Worm (Caenorhabditis elegans) whole organism, young adult: ENCODE measurements around the gene npr-13.

Source experiments
- B0035.1 ChIP-seq: sonication (generic microtip); optimal IDR thresholded peaks from 2 replicates; lab custom pipeline; 2016; ENCODE audit warnings: missing genetic modification characterization, mild to moderate bottlenecking, missing compliant biosample characterization, missing genotype, missing genetic modification reagents
- B0336.3 ChIP-seq: fragments of 200-800 bp; sonication (Bioruptor generic); IDR thresholded peaks from 2 replicates; pipeline ENCODE4 v1.3.6; 2022; ENCODE audit warnings: missing genetic modification characterization, missing compliant biosample characterization
- C06A6.2 ChIP-seq: fragments of 200-800 bp; sonication (Bioruptor generic); conservative IDR thresholded peaks from 2 replicates; pipeline ENCODE4 v1.3.6; 2022; ENCODE audit warnings: missing genetic modification characterization, missing compliant biosample characterization
- F23B12.7 ChIP-seq: sonication (generic microtip); optimal IDR thresholded peaks from 2 replicates; lab custom pipeline; 2017; ENCODE audit warnings: missing genetic modification characterization, mild to moderate bottlenecking, missing compliant biosample characterization, antibody characterized with exemption, moderate library complexity; ENCODE audit not compliant: insufficient read depth
- F37B4.10 ChIP-seq: fragments of 200-800 bp; sonication (Bioruptor generic); IDR thresholded peaks from 2 replicates; pipeline ENCODE4 v1.3.6; 2022; ENCODE audit warnings: missing genetic modification characterization, missing compliant biosample characterization
- F39B2.1 ChIP-seq: fragments of 200-800 bp; sonication (Bioruptor generic); IDR thresholded peaks from 2 replicates; pipeline ENCODE4 v1.3.6; 2022; ENCODE audit warnings: missing genetic modification reagents, missing genetic modification characterization, missing compliant biosample characterization
- F52B5.7 ChIP-seq: sonication (generic microtip); optimal IDR thresholded peaks from 2 replicates; lab custom pipeline; 2016; ENCODE audit warnings: mild to moderate bottlenecking, missing genetic modification characterization, missing compliant biosample characterization
- K11D2.4 ChIP-seq: fragments of 200-800 bp; sonication (Bioruptor generic); IDR thresholded peaks from 2 replicates; pipeline ENCODE4 v1.3.6; 2022; ENCODE audit warnings: missing genetic modification reagents, missing genetic modification characterization, missing compliant biosample characterization
- K12H6.12 ChIP-seq: fragments of 200-800 bp; sonication (Bioruptor generic); optimal IDR thresholded peaks from 2 replicates; lab custom pipeline; 2018; ENCODE audit warnings: mild to moderate bottlenecking, missing genetic modification characterization, missing compliant biosample characterization
- Y95B8A.8 ChIP-seq: fragments of 200-800 bp; sonication (Bioruptor generic); IDR thresholded peaks from 2 replicates; pipeline ENCODE4 v1.3.6; 2022; ENCODE audit warnings: missing genetic modification reagents, missing genetic modification characterization, missing compliant biosample characterization
- ZK185.1 ChIP-seq: sonication (generic microtip); optimal IDR thresholded peaks from 2 replicates; lab custom pipeline; 2016; ENCODE audit warnings: mild to moderate bottlenecking, missing genetic modification characterization, missing compliant biosample characterization; ENCODE audit not compliant: poor library complexity, severe bottlenecking
- atf-7 ChIP-seq: sonication (generic microtip); optimal IDR thresholded peaks from 2 replicates; lab custom pipeline; 2017; ENCODE audit warnings: mild to moderate bottlenecking, missing genetic modification characterization, missing compliant biosample characterization
- athp-1 ChIP-seq: sonication (generic microtip); optimal IDR thresholded peaks from 2 replicates; lab custom pipeline; 2017; ENCODE audit warnings: mild to moderate bottlenecking, missing genetic modification characterization, missing compliant biosample characterization
- cebp-1 ChIP-seq, 2 experiments: fragments of 200-800 bp in 1 of 2; sonication (Bioruptor generic) in 1 of 2; sonication (generic microtip) in 1 of 2; IDR thresholded peaks in 1 of 2; optimal IDR thresholded peaks in 1 of 2; 2 replicates each; pipeline versions ENCODE4 v1.3.6 to Lab custom; 2017 to 2022; ENCODE audit warnings: missing compliant biosample characterization in 2 of 2, missing genetic modification characterization in 2 of 2, mild to moderate bottlenecking in 1 of 2, missing genetic modification reagents in 1 of 2, moderate library complexity in 1 of 2
- chd-7 ChIP-seq: sonication (generic microtip); optimal IDR thresholded peaks from 2 replicates; lab custom pipeline; 2016; ENCODE audit warnings: mild to moderate bottlenecking, missing genetic modification characterization, moderate library complexity, missing compliant biosample characterization
- die-1 ChIP-seq: sonication (generic microtip); optimal IDR thresholded peaks from 2 replicates; lab custom pipeline; 2016; ENCODE audit warnings: missing genotype, mild to moderate bottlenecking, missing genetic modification characterization, missing compliant biosample characterization
- dox-1 ChIP-seq: fragments of 200-800 bp; sonication (Bioruptor generic); IDR thresholded peaks from 2 replicates; pipeline ENCODE4 v1.3.6; 2022; ENCODE audit warnings: missing genetic modification reagents, missing genetic modification characterization, missing compliant biosample characterization
- egl-18 ChIP-seq: fragments of 200-800 bp; sonication (Bioruptor generic); IDR thresholded peaks from 2 replicates; pipeline ENCODE4 v1.3.6; 2022; ENCODE audit warnings: missing genetic modification reagents, missing genetic modification characterization, missing compliant biosample characterization
- gei-17 ChIP-seq: fragments of 200-800 bp; sonication (Bioruptor generic); optimal IDR thresholded peaks from 2 replicates; lab custom pipeline; 2018; ENCODE audit warnings: mild to moderate bottlenecking, missing genetic modification characterization, missing compliant biosample characterization
- hmg-1.2 ChIP-seq: fragments of 200-800 bp; sonication (Bioruptor generic); IDR thresholded peaks from 2 replicates; pipeline ENCODE4 v1.3.6; 2022; ENCODE audit warnings: missing genetic modification reagents, missing genetic modification characterization, missing compliant biosample characterization
- hrde-1 ChIP-seq: sonication (generic microtip); optimal IDR thresholded peaks from 2 replicates; lab custom pipeline; 2016; ENCODE audit warnings: missing genetic modification characterization, mild to moderate bottlenecking, missing compliant biosample characterization, moderate library complexity, missing genotype, missing genetic modification reagents, borderline replicate concordance
- hsf-1 ChIP-seq: fragments of 200-800 bp; sonication (Bioruptor generic); IDR thresholded peaks from 2 replicates; pipeline ENCODE4 v1.3.6; 2022; ENCODE audit warnings: missing genetic modification reagents, missing genetic modification characterization, missing compliant biosample characterization
- let-526 ChIP-seq: fragments of 200-800 bp; sonication (Bioruptor generic); IDR thresholded peaks from 2 replicates; pipeline ENCODE4 v1.3.6; 2022; ENCODE audit warnings: missing genetic modification reagents, missing genetic modification characterization, missing compliant biosample characterization
- lin-35 ChIP-seq, 3 experiments: fragments of 150-350 bp in 2 of 3; sonication (generic microtip) in 1 of 3; optimal IDR thresholded peaks; 2 replicates each; lab custom pipeline; 2014 to 2018; ENCODE audit warnings: missing biosample characterization in 3 of 3, missing genetic modification characterization in 3 of 3, missing genetic modification reagents in 3 of 3
- lin-40 ChIP-seq: sonication (generic microtip); optimal IDR thresholded peaks from 2 replicates; lab custom pipeline; 2016; ENCODE audit warnings: missing genetic modification characterization, mild to moderate bottlenecking, missing compliant biosample characterization, missing genotype, missing genetic modification reagents
- lin-54 ChIP-seq: fragments of 200-800 bp; sonication (Bioruptor generic); optimal IDR thresholded peaks from 2 replicates; lab custom pipeline; 2018; ENCODE audit warnings: mild to moderate bottlenecking, missing genetic modification characterization, missing compliant biosample characterization
- lsy-27 ChIP-seq: sonication (generic microtip); optimal IDR thresholded peaks from 2 replicates; lab custom pipeline; 2017; ENCODE audit warnings: missing genetic modification characterization, mild to moderate bottlenecking, missing compliant biosample characterization, antibody characterized with exemption, missing genotype, borderline replicate concordance; ENCODE audit not compliant: insufficient read depth
- mcd-1 ChIP-seq: fragments of 200-800 bp; sonication (Bioruptor generic); IDR thresholded peaks from 2 replicates; pipeline ENCODE4 v1.3.6; 2022; ENCODE audit warnings: missing genetic modification reagents, missing genetic modification characterization, missing compliant biosample characterization
- nfyb-1 ChIP-seq: fragments of 200-800 bp; sonication (Bioruptor generic); IDR thresholded peaks from 2 replicates; pipeline ENCODE4 v1.3.6; 2022; ENCODE audit warnings: missing genetic modification reagents, missing genetic modification characterization, missing compliant biosample characterization
- nhr-90 ChIP-seq: sonication (generic microtip); optimal IDR thresholded peaks from 2 replicates; lab custom pipeline; 2016; ENCODE audit warnings: missing genotype, mild to moderate bottlenecking, missing genetic modification characterization, missing compliant biosample characterization
- rcor-1 ChIP-seq: fragments of 200-800 bp; sonication (Bioruptor generic); IDR thresholded peaks from 2 replicates; pipeline ENCODE4 v1.3.6; 2022; ENCODE audit warnings: missing genetic modification reagents, missing genetic modification characterization, missing compliant biosample characterization
- repo-1 ChIP-seq: sonication (generic microtip); optimal IDR thresholded peaks from 2 replicates; lab custom pipeline; 2017; ENCODE audit warnings: mild to moderate bottlenecking, missing genetic modification characterization, missing compliant biosample characterization
- sea-2 ChIP-seq: fragments of 200-800 bp; sonication (Bioruptor generic); IDR thresholded peaks from 2 replicates; pipeline ENCODE4 v1.3.6; 2022; ENCODE audit warnings: missing genetic modification characterization, missing compliant biosample characterization
- snpc-3.4 ChIP-seq: sonication (generic microtip); optimal IDR thresholded peaks from 2 replicates; lab custom pipeline; 2017; ENCODE audit warnings: missing genetic modification characterization, mild to moderate bottlenecking, missing compliant biosample characterization, antibody characterized with exemption, moderate library complexity, missing genotype, missing genetic modification reagents
- snpc-4 ChIP-seq, 5 experiments: fragments of 150-350 bp in 1 of 5; sonication (generic microtip) in 4 of 5; optimal IDR thresholded peaks; 2 replicates each; lab custom pipeline; 2014 to 2018; ENCODE audit warnings: missing genetic modification characterization in 5 of 5, missing biosample characterization in 3 of 5, antibody characterized with exemption in 2 of 5, mild to moderate bottlenecking in 2 of 5, missing compliant biosample characterization in 2 of 5, missing genotype in 2 of 5, moderate library complexity in 2 of 5, missing genetic modification reagents in 1 of 5
- somi-1 ChIP-seq: fragments of 200-800 bp; sonication (Bioruptor generic); optimal IDR thresholded peaks from 2 replicates; lab custom pipeline; 2018; ENCODE audit warnings: mild to moderate bottlenecking, missing genetic modification characterization, missing compliant biosample characterization
- tbp1 ChIP-seq: fragments of 200-800 bp; sonication (Bioruptor generic); optimal IDR thresholded peaks from 2 replicates; lab custom pipeline; 2018; ENCODE audit warnings: mild to moderate bottlenecking, missing genetic modification characterization, missing compliant biosample characterization
- tbx-9 ChIP-seq: sonication (generic microtip); optimal IDR thresholded peaks from 2 replicates; lab custom pipeline; 2016; ENCODE audit warnings: borderline replicate concordance, missing genetic modification characterization, inconsistent platforms, missing compliant biosample characterization
- tlf-1 ChIP-seq: fragments of 200-800 bp; sonication (Bioruptor generic); optimal IDR thresholded peaks from 2 replicates; lab custom pipeline; 2018; ENCODE audit warnings: mild to moderate bottlenecking, missing genetic modification characterization, missing compliant biosample characterization
- unc-62 ChIP-seq: fragments of 150-350 bp; optimal IDR thresholded peaks from 2 replicates; lab custom pipeline; 2014; ENCODE audit warnings: missing biosample characterization, missing genetic modification reagents, missing genetic modification characterization
- ztf-22 ChIP-seq: fragments of 200-800 bp; sonication (Bioruptor generic); optimal IDR thresholded peaks from 2 replicates; lab custom pipeline; 2018; ENCODE audit warnings: mild to moderate bottlenecking, missing genetic modification characterization, moderate library complexity, missing compliant biosample characterization
- ztf-26 ChIP-seq: sonication (generic microtip); optimal IDR thresholded peaks from 2 replicates; lab custom pipeline; 2017; ENCODE audit warnings: missing genetic modification characterization, missing compliant biosample characterization
- ztf-3 ChIP-seq: fragments of 200-800 bp; sonication (Bioruptor generic); optimal IDR thresholded peaks from 2 replicates; lab custom pipeline; 2018; ENCODE audit warnings: mild to moderate bottlenecking, missing genetic modification characterization, missing compliant biosample characterization

npr-13 gene

DNA sequence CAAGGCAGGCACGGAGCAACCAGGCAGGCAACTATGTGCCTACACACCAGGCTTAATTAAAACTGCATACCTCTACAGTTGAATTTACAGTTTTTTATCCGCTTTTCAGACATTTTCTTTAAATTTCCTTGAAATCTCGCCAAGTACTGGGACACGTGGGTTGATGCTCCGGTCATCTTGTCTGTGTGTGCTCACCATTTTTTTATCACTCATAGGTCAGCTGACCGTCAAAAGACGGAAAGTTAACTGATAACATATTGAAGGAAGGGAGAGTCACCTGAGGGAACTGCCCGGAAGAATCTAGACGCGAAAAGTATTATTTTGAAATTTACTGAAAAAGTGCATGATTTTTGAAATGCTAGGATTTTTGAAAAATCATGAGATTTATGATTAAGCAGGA is 7.9 kb downstream of the npr-13 start (continued):
- no peak for TF ChIP-seq hrde-1 (tag; lab: Kevin White, UChicago)
- no peak for TF ChIP-seq snpc-4 (GFP tag; optimal IDR thresholded peaks at IDR 0.05; lab: Kevin White, UChicago)
- TF ChIP-seq snpc-4 (tag; optimal IDR thresholded peaks at IDR 0.05; lab: Kevin White, UChicago) = peak in 1 of 4 experiments; percentile 20
- peak; percentile 49; the same call in 1 of the 2 replicates for TF ChIP-seq nfyb-1
- TF ChIP-seq F39B2.1 (GFP tag; lab: Robert Waterston, UW) = 0 out of 2 replicates have a peak, but pooled peaks have one; percentile 19
- TF ChIP-seq let-526 (GFP tag; lab: Robert Waterston, UW) = peak; percentile 48; the same call in 1 of the 2 replicates
- peak; percentile 11 for TF ChIP-seq ztf-3

DNA sequence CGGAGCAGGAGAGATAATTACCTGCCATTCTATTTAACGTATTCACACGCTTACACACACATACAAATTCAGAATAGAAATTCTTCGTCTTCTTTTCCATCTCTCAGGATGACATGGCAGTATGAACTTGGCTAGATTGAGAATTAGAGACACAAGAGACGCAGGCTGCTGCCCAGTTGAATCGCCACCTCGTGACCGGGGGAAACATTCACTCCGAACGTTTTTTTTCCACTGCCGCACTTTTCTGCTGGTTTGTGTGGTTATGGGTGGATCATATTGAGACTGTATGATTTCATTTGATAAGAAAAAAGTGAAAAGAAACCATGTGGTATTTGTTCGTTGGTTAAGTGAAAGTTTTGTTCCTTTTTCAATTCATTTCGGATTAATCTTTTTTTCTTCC is 8.8 kb downstream of the npr-13 start:
- TF ChIP-seq lin-54 = peak; percentile 26
- TF ChIP-seq tbx-9 = no peak
- TF ChIP-seq rcor-1 (GFP tag; lab: Robert Waterston, UW) = no peak
- peak; percentile 37 for TF ChIP-seq K12H6.12 (tag; lab: Kevin White, UChicago)
- peak; percentile 44; the same call in 1 of the 2 replicates for TF ChIP-seq dox-1 (GFP tag; lab: Robert Waterston, UW)
- peak; percentile 70 for TF ChIP-seq ztf-22 (GFP tag; lab: Kevin White, UChicago)
- TF ChIP-seq die-1 (tag; lab: Kevin White, UChicago) = peak; percentile 29
- TF ChIP-seq lsy-27 (tag; lab: Kevin White, UChicago) = no peak
- TF ChIP-seq hsf-1 (GFP tag; lab: Robert Waterston, UW) = peak; percentile 27; the same call in 1 of the 2 replicates
- TF ChIP-seq cebp-1 (GFP tag; IDR thresholded peaks at IDR 0.05; lab: Robert Waterston, UW) = 0 out of 2 replicates have a peak, but pooled peaks have one; percentile 24
- peak; percentile 76 for TF ChIP-seq cebp-1 (tag; optimal IDR thresholded peaks at IDR 0.05; lab: Kevin White, UChicago)
- TF ChIP-seq lin-35 (GFP tag; optimal IDR thresholded peaks at IDR 0.05; lab: Kevin White, UChicago) = peak in 1 of 3 experiments; percentile 54
- peak; percentile 42; the same call in 1 of the 2 replicates for TF ChIP-seq C06A6.2 (GFP tag; lab: Robert Waterston, UW)
- no peak for TF ChIP-seq B0035.1 (tag; lab: Kevin White, UChicago)
- TF ChIP-seq snpc-3.4 (tag; lab: Kevin White, UChicago) = peak; percentile 4
- peak; percentile 66 for TF ChIP-seq nhr-90 (tag; lab: Kevin White, UChicago)
- peak; percentile 72; the same call in 1 of the 2 replicates for TF ChIP-seq nfyb-1
- peak; percentile 48 for TF ChIP-seq repo-1 (tag; lab: Kevin White, UChicago)
- TF ChIP-seq gei-17 (GFP tag; lab: Kevin White, UChicago) = peak; percentile 43
- peak; percentile 45 for TF ChIP-seq mcd-1 (GFP tag; lab: Robert Waterston, UW)
- peak; percentile 69; the same call in 1 of the 2 replicates for TF ChIP-seq K11D2.4
- peak; percentile 55; the same call in 1 of the 2 replicates for TF ChIP-seq hmg-1.2 (GFP tag; lab: Robert Waterston, UW)
- TF ChIP-seq tlf-1 (GFP tag; lab: Kevin White, UChicago) = peak; percentile 39
- no peak for TF ChIP-seq snpc-4 (GFP tag; optimal IDR thresholded peaks at IDR 0.05; lab: Kevin White, UChicago)
- TF ChIP-seq snpc-4 (tag; optimal IDR thresholded peaks at IDR 0.05; lab: Kevin White, UChicago) = peak in 3 of 4 experiments; percentile 19 to 49 (median 39)
- TF ChIP-seq ztf-26 = peak; percentile 79
- peak; percentile 45 for TF ChIP-seq tbp1
- no peak for TF ChIP-seq sea-2 (GFP tag; lab: Robert Waterston, UW)
- peak; percentile 80 for TF ChIP-seq chd-7 (tag; lab: Kevin White, UChicago)
- TF ChIP-seq F23B12.7 (tag; lab: Kevin White, UChicago) = peak; percentile 50
- TF ChIP-seq athp-1 (tag; lab: Kevin White, UChicago) = peak; percentile 49
- TF ChIP-seq B0336.3 (GFP tag; lab: Robert Waterston, UW) = peak; percentile 50; the same call in 1 of the 2 replicates
- no peak for TF ChIP-seq egl-18 (GFP tag; lab: Robert Waterston, UW)
- peak; percentile 53 for TF ChIP-seq ZK185.1 (tag; lab: Kevin White, UChicago)
- TF ChIP-seq Y95B8A.8 = 0 out of 2 replicates have a peak, but pooled peaks have one; percentile 36
- peak; percentile 84 for TF ChIP-seq somi-1
- peak; percentile 80 for TF ChIP-seq lin-40 (tag; lab: Kevin White, UChicago)
- TF ChIP-seq unc-62 (GFP tag; lab: Kevin White, UChicago) = no peak
- 0 out of 2 replicates have a peak, but pooled peaks have one; percentile 30 for TF ChIP-seq F37B4.10 (GFP tag; lab: Robert Waterston, UW)
- peak; percentile 22 for TF ChIP-seq F52B5.7 (tag; lab: Kevin White, UChicago)
- TF ChIP-seq atf-7 (tag; lab: Kevin White, UChicago) = peak; percentile 69
